Fruit fly (Drosophila melanogaster) whole organism, embryonic: Measurements from ENCODE around the gene CG10747.
A peak's percentile ranks its signal among the peaks of the same experiment; 100 is the strongest.

ENCODE experiments used
- Antp ChIP-seq: fragments of 200-800 bp; sonication (Bioruptor generic); optimal IDR thresholded peaks from 3 replicates; lab custom pipeline; 2016; ENCODE audit warnings: missing biosample characterization, missing genetic modification characterization
- CG11456 ChIP-seq: fragments of 200-800 bp; sonication (Bioruptor generic); IDR thresholded peaks from 3 replicates; pipeline ENCODE4 v1.3.6; 2022; ENCODE audit warnings: missing biosample characterization, missing genetic modification characterization
- CG13894 ChIP-seq: fragments of 200-800 bp; sonication (Bioruptor generic); optimal IDR thresholded peaks from 3 replicates; lab custom pipeline; 2018; ENCODE audit warnings: missing biosample characterization, mild to moderate bottlenecking, missing genetic modification characterization, moderate library complexity
- CG14860 ChIP-seq: fragments of 200-800 bp; sonication (Bioruptor generic); IDR thresholded peaks from 3 replicates; pipeline ENCODE4 v1.3.6; 2022; ENCODE audit warnings: missing biosample characterization, missing genetic modification characterization; ENCODE audit not compliant: partially characterized antibody
- CG1602 ChIP-seq: fragments of 200-800 bp; sonication (Bioruptor generic); optimal IDR thresholded peaks from 3 replicates; lab custom pipeline; 2016; ENCODE audit warnings: missing biosample characterization, missing genetic modification characterization
- CG1603 ChIP-seq: fragments of 200-800 bp; sonication (Bioruptor generic); optimal IDR thresholded peaks from 2 replicates; lab custom pipeline; 2019; ENCODE audit warnings: missing biosample characterization, mild to moderate bottlenecking, missing genetic modification characterization, moderate library complexity
- CG17186 ChIP-seq: fragments of 200-800 bp; sonication (Bioruptor generic); optimal IDR thresholded peaks from 3 replicates; lab custom pipeline; 2017; ENCODE audit warnings: missing biosample characterization, missing genetic modification reagents, missing genetic modification characterization
- CG17361 ChIP-seq: fragments of 200-800 bp; sonication (Bioruptor generic); IDR thresholded peaks from 3 replicates; pipeline ENCODE4 v1.3.6; 2022; ENCODE audit warnings: missing biosample characterization, missing genetic modification characterization
- CG1792 ChIP-seq: fragments of 200-800 bp; sonication (Bioruptor generic); optimal IDR thresholded peaks from 2 replicates; lab custom pipeline; 2016; ENCODE audit warnings: missing biosample characterization, missing genetic modification characterization
- CG18619 ChIP-seq: fragments of 200-800 bp; sonication (Bioruptor generic); optimal IDR thresholded peaks from 3 replicates; lab custom pipeline; 2017; ENCODE audit warnings: missing biosample characterization, mild to moderate bottlenecking, missing genetic modification characterization
- CG30431 ChIP-seq: fragments of 200-800 bp; sonication (Bioruptor generic); optimal IDR thresholded peaks from 2 replicates; lab custom pipeline; 2017; ENCODE audit warnings: missing biosample characterization, missing genetic modification characterization
- CG31224 ChIP-seq: fragments of 200-800 bp; sonication (Bioruptor generic); IDR thresholded peaks from 2 replicates; pipeline ENCODE4 v1.3.6; 2022; ENCODE audit warnings: missing biosample characterization, missing genetic modification characterization
- CG34376 ChIP-seq: fragments of 200-800 bp; sonication (Bioruptor generic); optimal IDR thresholded peaks from 2 replicates; lab custom pipeline; 2018; ENCODE audit warnings: missing biosample characterization, mild to moderate bottlenecking, missing genetic modification characterization
- CG3995 ChIP-seq: fragments of 200-800 bp; sonication (Bioruptor generic); optimal IDR thresholded peaks from 3 replicates; lab custom pipeline; 2016; ENCODE audit warnings: missing biosample characterization, missing genetic modification characterization
- CG4360 ChIP-seq: fragments of 200-800 bp; sonication (Bioruptor generic); IDR thresholded peaks from 2 replicates; pipeline ENCODE4 v1.3.6; 2022; ENCODE audit warnings: missing biosample characterization, missing genetic modification characterization
- Doc3 ChIP-seq: fragments of 200-800 bp; sonication (Bioruptor generic); IDR thresholded peaks from 3 replicates; pipeline ENCODE4 v1.3.6; 2022; ENCODE audit warnings: missing biosample characterization, missing genetic modification characterization; ENCODE audit not compliant: partially characterized antibody
- Drgx ChIP-seq: fragments of 200-800 bp; sonication (Bioruptor generic); IDR thresholded peaks from 2 replicates; pipeline ENCODE4 v1.3.6; 2022; ENCODE audit warnings: missing biosample characterization, missing genetic modification characterization
- E2f1 ChIP-seq: fragments of 200-800 bp; sonication (Bioruptor generic); IDR thresholded peaks from 2 replicates; pipeline ENCODE4 v1.3.6; 2022; ENCODE audit warnings: missing biosample characterization, missing genetic modification characterization
- Eip74EF ChIP-seq, 2 experiments: fragments of 200-800 bp in 1 of 2; fragments of >200 bp in 1 of 2; sonication (Bioruptor generic) in 1 of 2; optimal IDR thresholded peaks; 2 replicates each; lab custom pipeline; 2017 to 2019; ENCODE audit warnings: missing biosample characterization in 2 of 2, missing genetic modification characterization in 2 of 2, mild to moderate bottlenecking in 1 of 2, moderate library complexity in 1 of 2
- GATAe ChIP-seq: fragments of 200-800 bp; sonication (Bioruptor generic); conservative IDR thresholded peaks from 2 replicates; pipeline ENCODE4 v1.3.6; 2022; ENCODE audit warnings: missing biosample characterization, missing genetic modification characterization
- Gug ChIP-seq: fragments of 200-800 bp; sonication (Bioruptor generic); IDR thresholded peaks from 4 replicates; pipeline ENCODE4 v1.3.6; 2022; ENCODE audit warnings: missing biosample characterization, missing genetic modification characterization
- HmgZ ChIP-seq: fragments of 200-800 bp; sonication (Bioruptor generic); optimal IDR thresholded peaks from 2 replicates; lab custom pipeline; 2018; ENCODE audit warnings: missing biosample characterization, mild to moderate bottlenecking, missing genetic modification characterization
- Hmx ChIP-seq: fragments of 200-800 bp; sonication (Bioruptor generic); optimal IDR thresholded peaks from 2 replicates; lab custom pipeline; 2016; ENCODE audit warnings: missing biosample characterization, missing genetic modification characterization
- MTF-1 ChIP-seq: fragments of 200-800 bp; sonication (Bioruptor generic); optimal IDR thresholded peaks from 2 replicates; lab custom pipeline; 2018; ENCODE audit warnings: missing biosample characterization, mild to moderate bottlenecking, missing genetic modification characterization, borderline replicate concordance
- NC2α ChIP-seq: fragments of 200-800 bp; sonication (Bioruptor generic); optimal IDR thresholded peaks from 2 replicates; lab custom pipeline; 2016; ENCODE audit warnings: missing biosample characterization, missing genetic modification characterization
- NFAT ChIP-seq: fragments of 200-800 bp; sonication (Bioruptor generic); IDR thresholded peaks from 2 replicates; pipeline ENCODE4 v1.3.6; 2022; ENCODE audit warnings: missing biosample characterization, missing genetic modification characterization
- Oli ChIP-seq: fragments of 200-800 bp; sonication (Bioruptor generic); optimal IDR thresholded peaks from 2 replicates; lab custom pipeline; 2018; ENCODE audit warnings: missing biosample characterization, mild to moderate bottlenecking, missing genetic modification characterization, moderate library complexity
- Scr ChIP-seq: fragments of 200-800 bp; sonication (Bioruptor generic); IDR thresholded peaks from 2 replicates; pipeline ENCODE4 v1.3.6; 2022; ENCODE audit warnings: missing biosample characterization, missing genetic modification characterization; ENCODE audit not compliant: partially characterized antibody
- abd-A ChIP-seq: fragments of 200-800 bp; sonication (Bioruptor generic); optimal IDR thresholded peaks from 3 replicates; lab custom pipeline; 2019; ENCODE audit warnings: missing biosample characterization, mild to moderate bottlenecking, missing genetic modification characterization, moderate library complexity
- br ChIP-seq: fragments of >200 bp; optimal IDR thresholded peaks from 2 replicates; lab custom pipeline; 2017
- cas ChIP-seq: fragments of 200-800 bp; sonication (Bioruptor generic); IDR thresholded peaks from 2 replicates; pipeline ENCODE4 v1.3.6; 2022; ENCODE audit warnings: missing biosample characterization, missing genetic modification characterization
- crp ChIP-seq, 2 experiments: fragments of 200-800 bp; sonication (Bioruptor generic); optimal IDR thresholded peaks; 2 replicates in 1 of 2; 3 replicates in 1 of 2; lab custom pipeline; 2017; ENCODE audit warnings: missing biosample characterization in 2 of 2, missing genetic modification characterization in 2 of 2, mild to moderate bottlenecking in 1 of 2, moderate library complexity in 1 of 2
- dati ChIP-seq: fragments of 200-800 bp; sonication (Bioruptor generic); IDR thresholded peaks from 2 replicates; pipeline ENCODE4 v1.3.6; 2022; ENCODE audit warnings: missing biosample characterization, missing genetic modification characterization
- gce ChIP-seq: fragments of 200-800 bp; sonication (Bioruptor generic); IDR thresholded peaks from 3 replicates; pipeline ENCODE4 v1.3.6; 2022; ENCODE audit warnings: missing biosample characterization, missing genetic modification characterization
- gcm2 ChIP-seq: fragments of 200-800 bp; sonication (Bioruptor generic); optimal IDR thresholded peaks from 2 replicates; lab custom pipeline; 2016; ENCODE audit warnings: missing biosample characterization, missing genetic modification characterization
- grau ChIP-seq: fragments of 200-800 bp; optimal IDR thresholded peaks from 3 replicates; lab custom pipeline; 2019; ENCODE audit warnings: missing biosample characterization, mild to moderate bottlenecking, missing genetic modification characterization, moderate library complexity
- ham ChIP-seq: fragments of 200-800 bp; sonication (Bioruptor generic); IDR thresholded peaks from 2 replicates; pipeline ENCODE4 v1.3.6; 2022; ENCODE audit warnings: missing biosample characterization, missing genetic modification characterization
- hbn ChIP-seq: fragments of 200-800 bp; sonication (Bioruptor generic); IDR thresholded peaks from 2 replicates; pipeline ENCODE4 v1.3.6; 2022; ENCODE audit warnings: missing biosample characterization, missing genetic modification characterization; ENCODE audit not compliant: partially characterized antibody
- jing ChIP-seq: fragments of 200-800 bp; sonication (Bioruptor generic); optimal IDR thresholded peaks from 2 replicates; lab custom pipeline; 2018; ENCODE audit warnings: missing biosample characterization, mild to moderate bottlenecking, missing genetic modification characterization
- jumu ChIP-seq: fragments of 200-800 bp; sonication (Bioruptor generic); optimal IDR thresholded peaks from 3 replicates; lab custom pipeline; 2016; ENCODE audit warnings: missing biosample characterization, missing genetic modification characterization
- lola ChIP-seq, 3 experiments: fragments of >200 bp in 2 of 3; fragments of 200-800 bp in 1 of 3; sonication (Bioruptor generic) in 1 of 3; optimal IDR thresholded peaks; 2 replicates each; lab custom pipeline; 2017 to 2019; ENCODE audit warnings: missing biosample characterization in 3 of 3, missing genetic modification characterization in 3 of 3, mild to moderate bottlenecking in 1 of 3, moderate library complexity in 1 of 3
- nerfin-2 ChIP-seq: fragments of 200-800 bp; sonication (Bioruptor generic); IDR thresholded peaks from 2 replicates; pipeline ENCODE4 v1.3.6; 2022; ENCODE audit warnings: missing biosample characterization, missing genetic modification characterization; ENCODE audit not compliant: partially characterized antibody
- oc ChIP-seq: fragments of 200-800 bp; sonication (Bioruptor generic); optimal IDR thresholded peaks from 2 replicates; lab custom pipeline; 2018; ENCODE audit warnings: missing biosample characterization, mild to moderate bottlenecking, missing genetic modification characterization, moderate library complexity
- sc ChIP-seq, 3 experiments: fragments of >200 bp in 2 of 3; fragments of 200-800 bp in 1 of 3; sonication (Bioruptor generic) in 1 of 3; optimal IDR thresholded peaks; 2 replicates in 2 of 3; 3 replicates in 1 of 3; lab custom pipeline; 2017; ENCODE audit warnings: mild to moderate bottlenecking in 1 of 3, missing biosample characterization in 1 of 3, missing genetic modification characterization in 1 of 3, missing genetic modification reagents in 1 of 3
- sim ChIP-seq: fragments of 200-800 bp; sonication (Bioruptor generic); IDR thresholded peaks from 2 replicates; pipeline ENCODE4 v1.3.6; 2022; ENCODE audit warnings: missing biosample characterization, missing genetic modification characterization
- sisA ChIP-seq: fragments of 200-800 bp; sonication (Bioruptor generic); IDR thresholded peaks from 2 replicates; pipeline ENCODE4 v1.3.6; 2022; ENCODE audit warnings: missing biosample characterization, missing genetic modification characterization
- tio ChIP-seq: fragments of 200-800 bp; sonication (Bioruptor generic); optimal IDR thresholded peaks from 2 replicates; lab custom pipeline; 2017; ENCODE audit warnings: missing biosample characterization, missing genetic modification characterization, inconsistent platforms
- z ChIP-seq: fragments of 200-800 bp; sonication (Bioruptor generic); IDR thresholded peaks from 3 replicates; pipeline ENCODE4 v1.3.6; 2022; ENCODE audit warnings: missing biosample characterization, missing genetic modification characterization

The CG10747 gene

DNA sequence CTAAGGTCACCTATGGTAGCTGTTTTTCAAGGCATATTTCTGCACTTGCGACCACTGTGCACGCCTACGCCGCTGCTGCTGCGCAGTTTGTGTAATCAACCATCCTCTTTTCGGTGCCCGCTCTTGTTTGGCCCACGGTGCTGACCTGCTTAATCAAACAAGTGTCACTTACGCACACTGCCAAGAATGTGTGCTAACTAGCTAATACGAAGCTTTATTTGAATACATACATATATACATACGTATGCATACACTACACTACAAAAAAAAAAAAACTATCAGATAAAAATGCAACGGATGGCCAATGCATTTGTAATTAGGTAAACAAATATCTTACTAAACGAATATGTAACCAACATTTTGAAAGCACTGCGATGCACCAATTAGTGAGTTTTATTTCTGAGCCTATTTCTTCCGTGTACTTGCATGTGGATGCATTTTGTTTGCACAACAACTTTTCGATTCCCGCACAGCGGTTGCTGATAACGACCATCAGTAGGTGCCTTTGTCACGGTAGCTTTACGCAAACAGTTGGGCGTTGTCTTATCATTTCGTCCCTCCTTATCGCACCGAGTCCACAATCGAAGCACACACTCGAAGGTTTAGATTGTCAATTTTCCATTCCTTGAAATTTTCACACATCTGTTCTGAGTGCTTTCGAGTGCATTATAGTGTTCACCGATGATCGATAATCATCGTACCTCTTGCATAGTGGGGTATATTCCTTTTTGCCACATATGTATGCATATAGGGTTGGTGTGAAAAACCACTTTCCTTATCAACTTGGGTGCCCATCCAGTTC, 4.7 kb downstream of the CG10747 start (continued):
- TF ChIP-seq MTF-1 (GFP tag; lab: Kevin White, UChicago) = peak; percentile 69
- peak; percentile 91 for TF ChIP-seq gce (GFP tag; lab: Robert Waterston, UW)
- TF ChIP-seq CG18619 = peak; percentile 84
- TF ChIP-seq CG31224 (GFP tag; lab: Robert Waterston, UW) = peak; percentile 18
- TF ChIP-seq CG1792 (GFP tag; lab: Kevin White, UChicago) = peak; percentile 43
- TF ChIP-seq crp (GFP tag; optimal IDR thresholded peaks at IDR 0.05; lab: Kevin White, UChicago) = peak in 1 of 2 experiments; percentile 51
- peak in 1 of 3 experiments; percentile 73 for TF ChIP-seq lola (GFP tag; optimal IDR thresholded peaks at IDR 0.05; lab: Kevin White, UChicago)
- TF ChIP-seq tio (GFP tag; lab: Kevin White, UChicago) = peak; percentile 72
- TF ChIP-seq Hmx (GFP tag; lab: Kevin White, UChicago) = peak; percentile 58
- TF ChIP-seq nerfin-2 = no peak
- peak; percentile 78 for TF ChIP-seq E2f1 (GFP tag; lab: Robert Waterston, UW)
- TF ChIP-seq sisA (GFP tag; lab: Robert Waterston, UW) = peak; percentile 81
- peak; percentile 83 for TF ChIP-seq CG17361
- TF ChIP-seq CG1602 (GFP tag; lab: Kevin White, UChicago) = peak; percentile 79
- no peak for TF ChIP-seq CG14860
- TF ChIP-seq ham (GFP tag; lab: Robert Waterston, UW) = no peak
- peak; percentile 40 for TF ChIP-seq CG17186
- TF ChIP-seq sc (optimal IDR thresholded peaks at IDR 0.05; lab: Kevin White, UChicago) = no peak
- peak; percentile 81 for TF ChIP-seq sc (GFP tag; optimal IDR thresholded peaks at IDR 0.05; lab: Kevin White, UChicago)
- peak; percentile 86 for TF ChIP-seq oc (tag; lab: Kevin White, UChicago)
- peak; percentile 72 for TF ChIP-seq NC2α (GFP tag; lab: Kevin White, UChicago)
- peak; percentile 67 for TF ChIP-seq cas
- TF ChIP-seq CG34376 = peak; percentile 69
- TF ChIP-seq CG4360 = peak; percentile 67
- peak; percentile 98 for TF ChIP-seq Drgx (GFP tag; lab: Robert Waterston, UW)
- TF ChIP-seq CG1603 (tag; lab: Kevin White, UChicago) = peak; percentile 59
- peak; percentile 2 for TF ChIP-seq CG3995 (GFP tag; lab: Kevin White, UChicago)
- TF ChIP-seq CG11456 = peak; percentile 88
- TF ChIP-seq NFAT (GFP tag; lab: Robert Waterston, UW) = peak; percentile 15; the same call in 1 of the 2 replicates
- no peak for TF ChIP-seq Doc3 (GFP tag; lab: Robert Waterston, UW)
- peak; percentile 62 for TF ChIP-seq jing (GFP tag; lab: Kevin White, UChicago)
- TF ChIP-seq CG13894 = peak; percentile 14
- peak; percentile 83 for TF ChIP-seq dati (GFP tag; lab: Robert Waterston, UW)
- TF ChIP-seq hbn (GFP tag; lab: Robert Waterston, UW) = no peak
- peak; percentile 79 for TF ChIP-seq GATAe (GFP tag; lab: Robert Waterston, UW)
- TF ChIP-seq gcm2 (GFP tag; lab: Kevin White, UChicago) = peak; percentile 84
- peak in 1 of 2 experiments; percentile 91 for TF ChIP-seq Eip74EF (GFP tag; optimal IDR thresholded peaks at IDR 0.05; lab: Kevin White, UChicago)
- TF ChIP-seq z (GFP tag; lab: Robert Waterston, UW) = peak; percentile 64; the same call in 1 of the 3 replicates
- TF ChIP-seq grau (tag; lab: Kevin White, UChicago) = peak; percentile 80
- no peak for TF ChIP-seq br (lab: Kevin White, UChicago)
- TF ChIP-seq abd-A (tag; lab: Kevin White, UChicago) = peak; percentile 19
- TF ChIP-seq Antp (GFP tag; lab: Kevin White, UChicago) = peak; percentile 85
- peak; percentile 16 for TF ChIP-seq CG30431 (GFP tag; lab: Kevin White, UChicago)
- peak; percentile 53 for TF ChIP-seq HmgZ (tag; lab: Kevin White, UChicago)
- peak; percentile 74 for TF ChIP-seq Gug
- TF ChIP-seq Scr (GFP tag; lab: Robert Waterston, UW) = no peak
- TF ChIP-seq Oli = peak; percentile 81
- peak; percentile 59; the same call in 1 of the 2 replicates for TF ChIP-seq sim (GFP tag; lab: Robert Waterston, UW)
- peak; percentile 76 for TF ChIP-seq jumu (GFP tag; lab: Kevin White, UChicago)
